Worm (Caenorhabditis elegans): ENCODE results near the gene F16H6.7.

The F16H6.7 gene

ce11 chrV:18157707-18158106, 51.3 kb downstream of the F16H6.7 start, which contains the start of gene clec-48:
clec-48 (plus strand) TSS chrV:18158026.
- TF ChIP-seq T22C8.4 (GFP tag; IDR thresholded peaks at IDR 0.05), result no peak
- TF ChIP-seq med-1 (GFP tag; optimal IDR thresholded peaks at IDR 0.05; ENCODE audit: insufficient read depth), result no peak
- no peak for TF ChIP-seq ztf-29 (GFP tag; IDR thresholded peaks at IDR 0.05)
- no peak for TF ChIP-seq cog-1 (tag; optimal IDR thresholded peaks at IDR 0.05)
- no peak for TF ChIP-seq ztf-23 (GFP tag; IDR thresholded peaks at IDR 0.05)
- TF ChIP-seq ref-1 (GFP tag; conservative IDR thresholded peaks at IDR 0.05), result no peak
- no peak for TF ChIP-seq tab-1 (GFP tag; IDR thresholded peaks at IDR 0.05)
- no peak for TF ChIP-seq klf-2 (GFP tag; conservative IDR thresholded peaks at IDR 0.05)
- TF ChIP-seq flt-1 (GFP tag; IDR thresholded peaks at IDR 0.05), result no peak

Data from whole organism, midembryonic.